4 worm cellular contexts compared by ENCODE assay signal in genomic region chrV:12343419-12343969, ce11.
TF ChIP-seq lines count a peak whose summit lies in the region.

Gene tomm-20 (minus strand): TSS chrV:12343469.

TF ChIP-seq in whole organism, L2 larva, 48 proteins besides CTCF, POLR2A, EP300 and RAD21 (continues in another document):
- TF ChIP-seq ztf-1 (GFP tag; conservative IDR thresholded peaks at IDR 0.05; lab: Robert Waterston, UW) (no peak), lin-13 (GFP tag; optimal IDR thresholded peaks at IDR 0.05; lab: Kevin White, UChicago) (peak; percentile 92), skn-1 (tag; optimal IDR thresholded peaks at IDR 0.05; lab: Kevin White, UChicago) (peak; percentile 48), nhr-25 (tag; optimal IDR thresholded peaks at IDR 0.05; lab: Kevin White, UChicago) (peak; percentile 95), gmeb-1 (tag; optimal IDR thresholded peaks at IDR 0.05; lab: Kevin White, UChicago) (peak; percentile 99), lsy-2 (tag; optimal IDR thresholded peaks at IDR 0.05; lab: Kevin White, UChicago) (peak; percentile 91 to 97), ceh-16 (tag; optimal IDR thresholded peaks at IDR 0.05; lab: Kevin White, UChicago) (peak; percentile 55), crh-2 (tag; optimal IDR thresholded peaks at IDR 0.05; lab: Kevin White, UChicago) (peak; percentile 97), blmp-1 (tag; optimal IDR thresholded peaks at IDR 0.05; lab: Kevin White, UChicago; ENCODE audit: insufficient read depth) (peak; percentile 26), F13H6.1 (tag; optimal IDR thresholded peaks at IDR 0.05; lab: Kevin White, UChicago) (peak; percentile 90), lin-11 (tag; optimal IDR thresholded peaks at IDR 0.05; lab: Kevin White, UChicago) (peak; percentile 75), ZK546.5 (tag; optimal IDR thresholded peaks at IDR 0.05; lab: Kevin White, UChicago) (peak; percentile 51), nhr-12 (tag; optimal IDR thresholded peaks at IDR 0.05; lab: Kevin White, UChicago) (no peak), Y55F3AM.14 (GFP tag; optimal IDR thresholded peaks at IDR 0.05; lab: Kevin White, UChicago) (peak; percentile 16), sem-4 (tag; optimal IDR thresholded peaks at IDR 0.05; lab: Kevin White, UChicago) (peak; percentile 96), C34F6.9 (tag; optimal IDR thresholded peaks at IDR 0.05; lab: Kevin White, UChicago) (peak; percentile 97), zag-1 (tag; optimal IDR thresholded peaks at IDR 0.05; lab: Kevin White, UChicago) (peak; percentile 39), nhr-77 (tag; optimal IDR thresholded peaks at IDR 0.05; lab: Kevin White, UChicago) (peak; percentile 53), unc-39 (tag; optimal IDR thresholded peaks at IDR 0.05; lab: Kevin White, UChicago) (no peak), nhr-23 (tag; optimal IDR thresholded peaks at IDR 0.05; lab: Kevin White, UChicago) (no peak), mbf-1 (tag; optimal IDR thresholded peaks at IDR 0.05; lab: Kevin White, UChicago) (peak; percentile 44), unc-55 (GFP tag; optimal IDR thresholded peaks at IDR 0.05; lab: Kevin White, UChicago) (peak; percentile 98), ztf-4 (tag; optimal IDR thresholded peaks at IDR 0.05; lab: Kevin White, UChicago) (peak; percentile 61)

TF ChIP-seq in whole organism, L4 larva, 104 proteins besides CTCF, POLR2A, EP300 and RAD21 (continues in another document):
- TF ChIP-seq nhr-48 (tag; optimal IDR thresholded peaks at IDR 0.05; lab: Kevin White, UChicago) (peak; percentile 80), nhr-28 (tag; optimal IDR thresholded peaks at IDR 0.05; lab: Kevin White, UChicago) (peak; percentile 69), pqm-1 (tag; optimal IDR thresholded peaks at IDR 0.05; lab: Kevin White, UChicago) (no peak), saeg-2 (GFP tag; IDR thresholded peaks at IDR 0.05; lab: Robert Waterston, UW) (0 out of 2 replicates have a peak, but pooled peaks have one; percentile 60), pha-4 (GFP tag; IDR thresholded peaks at IDR 0.05; lab: Robert Waterston, UW) (peak; percentile 77; the same call in 1 of the 2 replicates), pha-4 (tag; optimal IDR thresholded peaks at IDR 0.05; lab: Kevin White, UChicago) (no peak), tag-97 (GFP tag; IDR thresholded peaks at IDR 0.05; lab: Robert Waterston, UW) (no peak), fos-1 (tag; optimal IDR thresholded peaks at IDR 0.05; lab: Kevin White, UChicago) (no peak), daf-8 (GFP tag; IDR thresholded peaks at IDR 0.05; lab: Robert Waterston, UW) (no peak), mes-2 (tag; optimal IDR thresholded peaks at IDR 0.05; lab: Kevin White, UChicago; ENCODE audit: poor library complexity, severe bottlenecking) (peak; percentile 95), lim-7 (GFP tag; IDR thresholded peaks at IDR 0.05; lab: Robert Waterston, UW) (no peak), cey-2 (tag; optimal IDR thresholded peaks at IDR 0.05; lab: Kevin White, UChicago; ENCODE audit: borderline replicate concordance, insufficient read depth) (no peak), F10B5.3 (tag; optimal IDR thresholded peaks at IDR 0.05; lab: Kevin White, UChicago) (peak; percentile 72), F44E2.7 (GFP tag; IDR thresholded peaks at IDR 0.05; lab: Robert Waterston, UW) (no peak), zip-11 (GFP tag; IDR thresholded peaks at IDR 0.05; lab: Robert Waterston, UW) (no peak), nhr-77 (tag; optimal IDR thresholded peaks at IDR 0.05; lab: Kevin White, UChicago) (peak; percentile 91), nhr-111 (GFP tag; optimal IDR thresholded peaks at IDR 0.05; lab: Kevin White, UChicago) (no peak), madf-9 (GFP tag; conservative IDR thresholded peaks at IDR 0.05; lab: Robert Waterston, UW) (no peak), nhr-42 (GFP tag; IDR thresholded peaks at IDR 0.05; lab: Robert Waterston, UW) (peak; percentile 79; the same call in 1 of the 2 replicates), Y105C5A.15 (GFP tag; IDR thresholded peaks at IDR 0.05; lab: Robert Waterston, UW) (no peak), dmd-8 (GFP tag; IDR thresholded peaks at IDR 0.05; lab: Robert Waterston, UW) (no peak), unc-39 (tag; optimal IDR thresholded peaks at IDR 0.05; lab: Kevin White, UChicago) (no peak), fkh-10 (GFP tag; optimal IDR thresholded peaks at IDR 0.05; lab: Kevin White, UChicago) (peak; percentile 89)

TF ChIP-seq in whole organism, late embryonic, 69 proteins besides CTCF, POLR2A, EP300 and RAD21 (continues in another document):
- TF ChIP-seq ceh-2 (tag; optimal IDR thresholded peaks at IDR 0.05; lab: Kevin White, UChicago) (peak; percentile 25), ceh-18 (tag; optimal IDR thresholded peaks at IDR 0.05; lab: Kevin White, UChicago) (peak; percentile 41), ahr-1 (tag; optimal IDR thresholded peaks at IDR 0.05; lab: Kevin White, UChicago) (peak; percentile 33), dve-1 (tag; optimal IDR thresholded peaks at IDR 0.05; lab: Kevin White, UChicago) (peak; percentile 69), sox-2 (GFP tag; IDR thresholded peaks at IDR 0.05; lab: Robert Waterston, UW) (no peak), nhr-11 (tag; optimal IDR thresholded peaks at IDR 0.05; lab: Kevin White, UChicago) (no peak), hlh-15 (tag; optimal IDR thresholded peaks at IDR 0.05; lab: Kevin White, UChicago) (no peak), ceh-6 (GFP tag; optimal IDR thresholded peaks at IDR 0.05; lab: Kevin White, UChicago) (peak; percentile 28), ref-2 (tag; optimal IDR thresholded peaks at IDR 0.05; lab: Kevin White, UChicago) (no peak), pha-2 (tag; optimal IDR thresholded peaks at IDR 0.05; lab: Kevin White, UChicago) (peak; percentile 33), ztf-16 (tag; optimal IDR thresholded peaks at IDR 0.05; lab: Kevin White, UChicago) (peak; percentile 58), gmeb-2 (tag; optimal IDR thresholded peaks at IDR 0.05; lab: Kevin White, UChicago) (peak; percentile 31), hlh-8 (tag; optimal IDR thresholded peaks at IDR 0.05; lab: Kevin White, UChicago) (peak; percentile 40), sox-4 (tag; optimal IDR thresholded peaks at IDR 0.05; lab: Kevin White, UChicago) (peak; percentile 18), ceh-24 (tag; optimal IDR thresholded peaks at IDR 0.05; lab: Kevin White, UChicago) (no peak), C08G9.2 (tag; optimal IDR thresholded peaks at IDR 0.05; lab: Kevin White, UChicago) (peak; percentile 38), ceh-34 (tag; optimal IDR thresholded peaks at IDR 0.05; lab: Kevin White, UChicago) (peak; percentile 77), ceh-30 (tag; optimal IDR thresholded peaks at IDR 0.05; lab: Kevin White, UChicago) (no peak), Y22D7AL.16 (tag; optimal IDR thresholded peaks at IDR 0.05; lab: Kevin White, UChicago) (peak; percentile 22), nhr-232 (tag; optimal IDR thresholded peaks at IDR 0.05; lab: Kevin White, UChicago) (peak; percentile 11), pha-4 (tag; optimal IDR thresholded peaks at IDR 0.05; lab: Kevin White, UChicago) (no peak), ceh-9 (tag; optimal IDR thresholded peaks at IDR 0.05; lab: Kevin White, UChicago) (no peak), unc-42 (tag; optimal IDR thresholded peaks at IDR 0.05; lab: Kevin White, UChicago) (peak; percentile 63), odd-2 (tag; optimal IDR thresholded peaks at IDR 0.05; lab: Kevin White, UChicago) (no peak), ceh-19 (GFP tag; optimal IDR thresholded peaks at IDR 0.05; lab: Kevin White, UChicago) (peak; percentile 58), dmd-4 (tag; optimal IDR thresholded peaks at IDR 0.05; lab: Kevin White, UChicago; ENCODE audit: borderline replicate concordance) (no peak)

TF ChIP-seq in whole organism, mixed stage, embryonic, 35 proteins besides CTCF, POLR2A, EP300 and RAD21 (continues in another document):
- TF ChIP-seq lsy-2 (tag; optimal IDR thresholded peaks at IDR 0.05; lab: Kevin White, UChicago) (peak; percentile 86), mep-1 (tag; optimal IDR thresholded peaks at IDR 0.05; lab: Kevin White, UChicago) (peak; percentile 96), bed-3 (GFP tag; optimal IDR thresholded peaks at IDR 0.05; lab: Kevin White, UChicago) (peak; percentile 30), elt-3 (tag; optimal IDR thresholded peaks at IDR 0.05; lab: Kevin White, UChicago) (no peak), hlh-1 (tag; optimal IDR thresholded peaks at IDR 0.05; lab: Kevin White, UChicago) (peak; percentile 32), nhr-12 (tag; optimal IDR thresholded peaks at IDR 0.05; lab: Kevin White, UChicago) (no peak), ceh-83 (GFP tag; optimal IDR thresholded peaks at IDR 0.05; lab: Kevin White, UChicago) (peak; percentile 58), snpc-4 (tag; optimal IDR thresholded peaks at IDR 0.05; lab: Kevin White, UChicago) (no peak), elt-1 (tag; optimal IDR thresholded peaks at IDR 0.05; lab: Kevin White, UChicago; ENCODE audit: borderline replicate concordance, insufficient read depth) (peak; percentile 5), lin-32 (GFP tag; optimal IDR thresholded peaks at IDR 0.05; lab: Kevin White, UChicago) (no peak), nhr-76 (tag; optimal IDR thresholded peaks at IDR 0.05; lab: Kevin White, UChicago) (no peak), cnd-1 (tag; optimal IDR thresholded peaks at IDR 0.05; lab: Kevin White, UChicago) (peak; percentile 62), sptf-1 (tag; optimal IDR thresholded peaks at IDR 0.05; lab: Kevin White, UChicago) (peak; percentile 86), flh-1 (GFP tag; optimal IDR thresholded peaks at IDR 0.05; lab: Kevin White, UChicago) (no peak), ztf-11 (tag; optimal IDR thresholded peaks at IDR 0.05; lab: Kevin White, UChicago) (peak; percentile 24), tbx-8 (GFP tag; optimal IDR thresholded peaks at IDR 0.05; lab: Kevin White, UChicago) (no peak), M03D4.4 (tag; optimal IDR thresholded peaks at IDR 0.05; lab: Kevin White, UChicago) (peak; percentile 65), zip-8 (tag; optimal IDR thresholded peaks at IDR 0.05; lab: Kevin White, UChicago) (no peak), ces-1 (GFP tag; optimal IDR thresholded peaks at IDR 0.05; lab: Kevin White, UChicago) (peak; percentile 47), unc-39 (tag; optimal IDR thresholded peaks at IDR 0.05; lab: Kevin White, UChicago) (no peak), mls-2 (tag; optimal IDR thresholded peaks at IDR 0.05; lab: Kevin White, UChicago) (peak; percentile 79), nhr-237 (tag; optimal IDR thresholded peaks at IDR 0.05; lab: Kevin White, UChicago) (peak; percentile 94), ceh-43 (GFP tag; optimal IDR thresholded peaks at IDR 0.05; lab: Kevin White, UChicago) (peak; percentile 58), drap-1 (GFP tag; optimal IDR thresholded peaks at IDR 0.05; lab: Kevin White, UChicago) (peak; percentile 38), nhr-2 (tag; optimal IDR thresholded peaks at IDR 0.05; lab: Kevin White, UChicago) (peak; percentile 31), sem-2 (GFP tag; optimal IDR thresholded peaks at IDR 0.05; lab: Kevin White, UChicago) (peak; percentile 26), mab-5 (tag; optimal IDR thresholded peaks at IDR 0.05; lab: Kevin White, UChicago) (no peak), pha-4 (tag; optimal IDR thresholded peaks at IDR 0.05; lab: Kevin White, UChicago) (peak; percentile 77), nhr-28 (tag; optimal IDR thresholded peaks at IDR 0.05; lab: Kevin White, UChicago) (no peak), unc-120 (tag; optimal IDR thresholded peaks at IDR 0.05; lab: Kevin White, UChicago; ENCODE audit: poor library complexity, severe bottlenecking) (peak; percentile 34)
